Worm (Caenorhabditis elegans): Measurements from ENCODE around the gene D2062.4.
A peak's percentile ranks its signal among the peaks of the same experiment; 100 is the strongest.
"Not testable (repeated sequence)": the region's sequence is repeated elsewhere in the genome, so short reads cannot be mapped to it uniquely, and the experiment has no call there.

The D2062.4 gene

DNA sequence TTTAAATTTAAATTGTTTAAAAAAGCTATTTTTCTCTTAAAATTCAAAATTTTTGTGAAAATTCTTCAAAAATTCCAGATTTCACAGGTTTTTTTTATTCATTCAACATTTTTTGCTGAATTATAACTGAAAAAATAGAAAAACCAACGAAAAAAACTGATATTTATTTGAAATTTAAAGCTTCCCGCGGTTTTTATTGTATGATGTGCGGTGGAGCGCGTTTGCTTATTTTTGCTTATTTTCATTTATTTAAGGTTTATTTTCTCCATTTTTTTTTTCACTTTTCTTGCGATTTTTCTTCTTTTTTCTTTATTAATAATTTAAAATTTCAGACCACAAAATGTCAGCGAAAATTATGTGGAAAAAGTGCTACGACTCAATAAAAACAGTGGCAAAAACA lies 14.9 kb downstream of the D2062.4 start, which contains the start of gene F22E5.9 (continued):
- no peak for TF ChIP-seq rcor-1 (GFP tag; IDR thresholded peaks at IDR 0.05)
- peak; percentile 54 for TF ChIP-seq dpl-1 (GFP tag; optimal IDR thresholded peaks at IDR 0.05)
- TF ChIP-seq lin-54 (GFP tag; optimal IDR thresholded peaks at IDR 0.05) = peak; percentile 50
- no peak for TF ChIP-seq madf-3 (GFP tag; IDR thresholded peaks at IDR 0.05)
- TF ChIP-seq egl-18 (GFP tag; IDR thresholded peaks at IDR 0.05) = no peak
- TF ChIP-seq Y79H2A.3 (GFP tag; conservative IDR thresholded peaks at IDR 0.05) = no peak
- no peak for TF ChIP-seq lsy-27 (tag; optimal IDR thresholded peaks at IDR 0.05; ENCODE audit: borderline replicate concordance, insufficient read depth)
- TF ChIP-seq snpc-4 (GFP tag; optimal IDR thresholded peaks at IDR 0.05) = no peak
- TF ChIP-seq snpc-4 (tag; optimal IDR thresholded peaks at IDR 0.05) = no peak
- no peak for TF ChIP-seq snpc-1.1 (tag; optimal IDR thresholded peaks at IDR 0.05; ENCODE audit: insufficient read depth)

ce11 chrII:2639401-2640088 lies 16.3 kb downstream of the D2062.4 start, which contains the start of gene F22E5.8:
Gene F22E5.8, plus strand, starts transcription at chrII:2640038.
- TF ChIP-seq T07F8.4 (tag; optimal IDR thresholded peaks at IDR 0.05); aptf-2 (GFP tag; conservative IDR thresholded peaks at IDR 0.05); mxl-1 (tag; optimal IDR thresholded peaks at IDR 0.05): not testable (repeated sequence)

DNA sequence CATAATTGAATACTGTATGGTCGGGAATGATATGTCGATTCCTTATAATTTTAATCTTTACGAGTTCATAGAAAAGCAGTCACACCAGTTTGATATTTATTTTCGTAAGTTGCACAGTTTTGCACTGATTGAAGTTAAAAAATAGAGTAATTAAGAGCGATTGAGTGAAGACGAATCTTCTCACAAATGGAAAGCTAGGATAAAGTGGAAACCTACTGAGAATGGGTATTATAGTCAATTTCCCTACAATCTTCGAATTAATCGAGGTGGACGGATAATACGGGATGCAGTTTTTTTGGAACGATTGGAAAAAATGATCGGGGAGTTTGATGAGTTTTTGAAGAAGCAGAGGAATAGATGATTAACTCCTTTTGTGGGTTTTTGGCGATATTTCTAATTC lies 17.8 kb downstream of the D2062.4 start, which contains the start of gene F22E5.23:
F22E5.23 (plus strand) TSS at position 301 of the 400 bp plus-strand sequence.
- TF ChIP-seq mcd-1 (GFP tag; IDR thresholded peaks at IDR 0.05) = no peak
- no peak for TF ChIP-seq rec-8 (tag; optimal IDR thresholded peaks at IDR 0.05)
- TF ChIP-seq cebp-1 (GFP tag; IDR thresholded peaks at IDR 0.05) = no peak
- TF ChIP-seq cebp-1 (tag; optimal IDR thresholded peaks at IDR 0.05) = no peak
- TF ChIP-seq aptf-3 (GFP tag; IDR thresholded peaks at IDR 0.05) = no peak
- no peak for TF ChIP-seq tbx-9 (tag; optimal IDR thresholded peaks at IDR 0.05; ENCODE audit: borderline replicate concordance)
- no peak for TF ChIP-seq F10E7.11 (tag; optimal IDR thresholded peaks at IDR 0.05)
- TF ChIP-seq sptf-2 (GFP tag; optimal IDR thresholded peaks at IDR 0.05) = no peak
- no peak for TF ChIP-seq hrde-1 (tag; optimal IDR thresholded peaks at IDR 0.05; ENCODE audit: borderline replicate concordance)
- TF ChIP-seq lin-26 (GFP tag; IDR thresholded peaks at IDR 0.05) = no peak
- no peak for TF ChIP-seq fkh-3 (tag; optimal IDR thresholded peaks at IDR 0.05)
- no peak for TF ChIP-seq ZK185.1 (tag; optimal IDR thresholded peaks at IDR 0.05; ENCODE audit: poor library complexity, severe bottlenecking)
- no peak for TF ChIP-seq nhr-179 (tag; optimal IDR thresholded peaks at IDR 0.05)
- no peak for TF ChIP-seq madf-8 (GFP tag; conservative IDR thresholded peaks at IDR 0.05)
- no peak for TF ChIP-seq F39B2.1 (GFP tag; IDR thresholded peaks at IDR 0.05)
- no peak for TF ChIP-seq B0261.1 (tag; optimal IDR thresholded peaks at IDR 0.05)
- TF ChIP-seq ztf-18 (tag; optimal IDR thresholded peaks at IDR 0.05) = no peak

- TF ChIP-seq F52B5.7 (tag; optimal IDR thresholded peaks at IDR 0.05) (no peak), lag-1 (GFP tag; IDR thresholded peaks at IDR 0.05) (no peak), T07F8.4 (tag; optimal IDR thresholded peaks at IDR 0.05) (no peak), ceh-79 (tag; optimal IDR thresholded peaks at IDR 0.05) (no peak), tbp1 (GFP tag; optimal IDR thresholded peaks at IDR 0.05) (no peak), nhr-80 (tag; optimal IDR thresholded peaks at IDR 0.05) (no peak), attf-5 (GFP tag; optimal IDR thresholded peaks at IDR 0.05) (no peak), ceh-91 (GFP tag; IDR thresholded peaks at IDR 0.05) (no peak), atf-7 (tag; optimal IDR thresholded peaks at IDR 0.05) (no peak), nhr-90 (tag; optimal IDR thresholded peaks at IDR 0.05) (no peak), rcor-1 (GFP tag; IDR thresholded peaks at IDR 0.05) (no peak), madf-10 (tag; optimal IDR thresholded peaks at IDR 0.05) (no peak)
Measured at ce11 chrII:2641777-2642176, 18.6 kb downstream of the D2062.4 start, which contains the start of gene F22E5.7. Gene F22E5.7, plus strand, starts transcription at chrII:2642077.
